1 fruit fly cellular context compared by ENCODE assay signal in genomic region chrX:4702118-4702517, dm6.
TF ChIP-seq lines count a peak whose summit lies in the region.

TSS of gene Pdha (plus strand) at chrX:4702284.

TF ChIP-seq in whole organism, embryonic, 481 proteins besides CTCF, POLR2A, EP300 and RAD21 (continued from another document):
- TF ChIP-seq Ravus (GFP tag; IDR thresholded peaks at IDR 0.05; lab: Robert Waterston, UW) (no peak), CG10321 (GFP tag; IDR thresholded peaks at IDR 0.05; lab: Robert Waterston, UW) (no peak), CG30403 (GFP tag; optimal IDR thresholded peaks at IDR 0.05; lab: Kevin White, UChicago) (no peak), CG13287 (GFP tag; IDR thresholded peaks at IDR 0.05; lab: Robert Waterston, UW; ENCODE audit: partially characterized antibody) (peak; percentile 7; the same call in 1 of the 2 replicates), Pdp1 (GFP tag; optimal IDR thresholded peaks at IDR 0.05; lab: Kevin White, UChicago) (peak in 1 of 2 experiments; percentile 97), CG15479 (GFP tag; optimal IDR thresholded peaks at IDR 0.05; lab: Kevin White, UChicago) (peak; percentile 24), cad (GFP tag; optimal IDR thresholded peaks at IDR 0.05; lab: Kevin White, UChicago) (no peak), stwl (tag; optimal IDR thresholded peaks at IDR 0.05; lab: Kevin White, UChicago) (peak; percentile 46), B-H2 (GFP tag; optimal IDR thresholded peaks at IDR 0.05; lab: Kevin White, UChicago) (no peak), CG17385 (GFP tag; optimal IDR thresholded peaks at IDR 0.05; lab: Kevin White, UChicago) (no peak), CG2120 (GFP tag; optimal IDR thresholded peaks at IDR 0.05; lab: Kevin White, UChicago) (no peak), Vsx1 (GFP tag; optimal IDR thresholded peaks at IDR 0.05; lab: Kevin White, UChicago) (peak; percentile 68), jing (GFP tag; optimal IDR thresholded peaks at IDR 0.05; lab: Kevin White, UChicago) (no peak), CG17361 (GFP tag; IDR thresholded peaks at IDR 0.05; lab: Robert Waterston, UW) (0 out of 3 replicates have a peak, but pooled peaks have one; percentile 9), CG3163 (GFP tag; optimal IDR thresholded peaks at IDR 0.05; lab: Kevin White, UChicago) (no peak), CG10147 (GFP tag; optimal IDR thresholded peaks at IDR 0.05; lab: Kevin White, UChicago) (no peak), nmo (GFP tag; optimal IDR thresholded peaks at IDR 0.05; lab: Kevin White, UChicago) (no peak), CG12659 (GFP tag; optimal IDR thresholded peaks at IDR 0.05; lab: Kevin White, UChicago) (peak; percentile 18), NfI (GFP tag; optimal IDR thresholded peaks at IDR 0.05; lab: Kevin White, UChicago) (no peak), E2f1 (GFP tag; IDR thresholded peaks at IDR 0.05; lab: Robert Waterston, UW) (no peak), CG6689 (GFP tag; IDR thresholded peaks at IDR 0.05; lab: Robert Waterston, UW) (no peak), gfzf (GFP tag; optimal IDR thresholded peaks at IDR 0.05; lab: Kevin White, UChicago) (peak; percentile 76), Dbx (GFP tag; IDR thresholded peaks at IDR 0.05; lab: Robert Waterston, UW) (no peak), ap (GFP tag; IDR thresholded peaks at IDR 0.05; lab: Robert Waterston, UW) (no peak), fd3F (GFP tag; optimal IDR thresholded peaks at IDR 0.05; lab: Kevin White, UChicago) (no peak), BEAF-32 (GFP tag; optimal IDR thresholded peaks at IDR 0.05; lab: Kevin White, UChicago) (peak; percentile 22), Meics (GFP tag; optimal IDR thresholded peaks at IDR 0.05; lab: Kevin White, UChicago) (no peak), pzg (GFP tag; optimal IDR thresholded peaks at IDR 0.05; lab: Kevin White, UChicago) (peak; percentile 47), CG8924 (tag; optimal IDR thresholded peaks at IDR 0.05; lab: Kevin White, UChicago) (no peak), Lpt (GFP tag; optimal IDR thresholded peaks at IDR 0.05; lab: Kevin White, UChicago) (no peak), sug (tag; optimal IDR thresholded peaks at IDR 0.05; lab: Kevin White, UChicago) (peak; percentile 1), nom (GFP tag; optimal IDR thresholded peaks at IDR 0.05; lab: Kevin White, UChicago) (no peak), exex (tag; optimal IDR thresholded peaks at IDR 0.05; lab: Kevin White, UChicago) (peak; percentile 13), CG17186 (GFP tag; optimal IDR thresholded peaks at IDR 0.05; lab: Kevin White, UChicago) (no peak), CG11696 (GFP tag; IDR thresholded peaks at IDR 0.05; lab: Robert Waterston, UW) (no peak), ewg (GFP tag; optimal IDR thresholded peaks at IDR 0.05; lab: Kevin White, UChicago) (no peak)
